Fruit fly (Drosophila melanogaster) whole organism, embryonic: ENCODE measurements around the gene CG15027.

Experiments used
- Aef1 ChIP-seq: fragments of 200-800 bp; sonication (Bioruptor generic); IDR thresholded peaks from 3 replicates; pipeline ENCODE4 v1.3.6; 2022; ENCODE audit warnings: missing biosample characterization, missing genetic modification characterization
- B-H1 ChIP-seq: fragments of 200-800 bp; sonication (Bioruptor generic); IDR thresholded peaks from 3 replicates; pipeline ENCODE4 v1.3.6; 2022; ENCODE audit warnings: missing biosample characterization, missing genetic modification characterization
- B-H2 ChIP-seq: fragments of 200-800 bp; sonication (Bioruptor generic); optimal IDR thresholded peaks from 2 replicates; lab custom pipeline; 2018; ENCODE audit warnings: missing biosample characterization, mild to moderate bottlenecking, missing genetic modification characterization
- BtbVII ChIP-seq: fragments of 200-800 bp; sonication (Bioruptor generic); optimal IDR thresholded peaks from 3 replicates; lab custom pipeline; 2017; ENCODE audit warnings: missing biosample characterization, mild to moderate bottlenecking, missing genetic modification characterization
- CG11247 ChIP-seq: fragments of 200-800 bp; sonication (Bioruptor generic); IDR thresholded peaks from 2 replicates; pipeline ENCODE4 v1.3.6; 2022; ENCODE audit warnings: missing biosample characterization, missing genetic modification characterization
- CG1233 ChIP-seq: fragments of 200-800 bp; sonication (Bioruptor generic); optimal IDR thresholded peaks from 4 replicates; lab custom pipeline; 2018; ENCODE audit warnings: missing biosample characterization, mild to moderate bottlenecking, missing genetic modification characterization
- CG13287 ChIP-seq: fragments of 200-800 bp; sonication (Bioruptor generic); IDR thresholded peaks from 2 replicates; pipeline ENCODE4 v1.3.6; 2022; ENCODE audit warnings: missing biosample characterization, missing genetic modification characterization; ENCODE audit not compliant: partially characterized antibody
- CG15514 ChIP-seq: fragments of 200-800 bp; sonication (Bioruptor generic); optimal IDR thresholded peaks from 3 replicates; lab custom pipeline; 2017; ENCODE audit warnings: missing biosample characterization, missing genetic modification characterization, mild to moderate bottlenecking, moderate library complexity, missing genetic modification reagents
- CG17568 ChIP-seq: fragments of 200-800 bp; sonication (Bioruptor generic); optimal IDR thresholded peaks from 2 replicates; lab custom pipeline; 2018; ENCODE audit warnings: missing biosample characterization, mild to moderate bottlenecking, missing genetic modification characterization, moderate library complexity
- CG18011 ChIP-seq: fragments of 200-800 bp; sonication (Bioruptor generic); optimal IDR thresholded peaks from 2 replicates; lab custom pipeline; 2017; ENCODE audit warnings: missing biosample characterization, missing genetic modification characterization, mild to moderate bottlenecking, moderate library complexity, missing genotype
- CG2199 ChIP-seq: fragments of 200-800 bp; sonication (Bioruptor generic); IDR thresholded peaks from 3 replicates; pipeline ENCODE4 v1.3.6; 2022; ENCODE audit warnings: missing biosample characterization, missing genetic modification characterization
- CG2889 ChIP-seq: fragments of 200-800 bp; sonication (Bioruptor generic); IDR thresholded peaks from 3 replicates; pipeline ENCODE4 v1.3.6; 2022; ENCODE audit warnings: missing biosample characterization, missing genetic modification characterization
- CG7372 ChIP-seq: fragments of 200-800 bp; sonication (Bioruptor generic); IDR thresholded peaks from 2 replicates; pipeline ENCODE4 v1.3.6; 2022; ENCODE audit warnings: missing biosample characterization, missing genetic modification characterization
- CG9437 ChIP-seq: fragments of 200-800 bp; sonication (Bioruptor generic); optimal IDR thresholded peaks from 2 replicates; lab custom pipeline; 2018; ENCODE audit warnings: missing biosample characterization, mild to moderate bottlenecking, missing genetic modification characterization
- CG9932 ChIP-seq: fragments of 200-800 bp; sonication (Bioruptor generic); IDR thresholded peaks from 2 replicates; pipeline ENCODE4 v1.3.6; 2022; ENCODE audit warnings: missing biosample characterization, missing genetic modification characterization
- CHES-1-like ChIP-seq: fragments of 200-800 bp; sonication (Bioruptor generic); optimal IDR thresholded peaks from 2 replicates; lab custom pipeline; 2016; ENCODE audit warnings: missing biosample characterization, missing genetic modification characterization
- CTCF ChIP-seq: fragments of 200-800 bp; sonication (Bioruptor generic); optimal IDR thresholded peaks from 2 replicates; lab custom pipeline; 2017; ENCODE audit warnings: missing biosample characterization, mild to moderate bottlenecking, missing genetic modification characterization, moderate library complexity
- D ChIP-seq, 2 experiments: fragments of 200-800 bp in 1 of 2; fragments of >200 bp in 1 of 2; sonication (Bioruptor generic) in 1 of 2; optimal IDR thresholded peaks; 2 replicates in 1 of 2; 3 replicates in 1 of 2; lab custom pipeline; 2017; ENCODE audit warnings: mild to moderate bottlenecking in 1 of 2, missing biosample characterization in 1 of 2, missing genetic modification characterization in 1 of 2, missing genetic modification reagents in 1 of 2
- Doc3 ChIP-seq: fragments of 200-800 bp; sonication (Bioruptor generic); IDR thresholded peaks from 3 replicates; pipeline ENCODE4 v1.3.6; 2022; ENCODE audit warnings: missing biosample characterization, missing genetic modification characterization; ENCODE audit not compliant: partially characterized antibody
- Ets97D ChIP-seq: fragments of 200-800 bp; sonication (Bioruptor generic); optimal IDR thresholded peaks from 3 replicates; lab custom pipeline; 2016; ENCODE audit warnings: missing biosample characterization, missing genetic modification characterization
- Hmr ChIP-seq: fragments of 200-800 bp; sonication (Bioruptor generic); optimal IDR thresholded peaks from 3 replicates; lab custom pipeline; 2017; ENCODE audit warnings: mild to moderate bottlenecking, missing biosample characterization, missing genetic modification reagents, missing genetic modification characterization
- Hr3 ChIP-seq: fragments of 200-800 bp; sonication (Bioruptor generic); optimal IDR thresholded peaks from 3 replicates; lab custom pipeline; 2016; ENCODE audit warnings: missing biosample characterization, missing genetic modification characterization
- Kr ChIP-seq: fragments of 200-800 bp; sonication (Bioruptor generic); optimal IDR thresholded peaks from 2 replicates; lab custom pipeline; 2017; ENCODE audit warnings: missing biosample characterization, mild to moderate bottlenecking, missing genetic modification characterization
- Lpt ChIP-seq: fragments of >200 bp; optimal IDR thresholded peaks from 2 replicates; lab custom pipeline; 2018; ENCODE audit warnings: missing biosample characterization, missing genetic modification characterization
- NC2β ChIP-seq: fragments of 200-800 bp; sonication (Bioruptor generic); optimal IDR thresholded peaks from 2 replicates; lab custom pipeline; 2016; ENCODE audit warnings: missing biosample characterization, missing genetic modification characterization
- NfI ChIP-seq: fragments of 200-800 bp; sonication (Bioruptor generic); optimal IDR thresholded peaks from 3 replicates; lab custom pipeline; 2018; ENCODE audit warnings: missing biosample characterization, mild to moderate bottlenecking, missing genetic modification characterization, moderate library complexity
- Oaz ChIP-seq: fragments of 200-800 bp; sonication (Bioruptor generic); IDR thresholded peaks from 2 replicates; pipeline ENCODE4 v1.3.6; 2022; ENCODE audit warnings: missing biosample characterization, missing genetic modification characterization
- Oli ChIP-seq: fragments of 200-800 bp; sonication (Bioruptor generic); optimal IDR thresholded peaks from 2 replicates; lab custom pipeline; 2018; ENCODE audit warnings: missing biosample characterization, mild to moderate bottlenecking, missing genetic modification characterization, moderate library complexity
- bbx ChIP-seq: fragments of 200-800 bp; sonication (Bioruptor generic); IDR thresholded peaks from 2 replicates; pipeline ENCODE4 v1.3.6; 2022; ENCODE audit warnings: missing biosample characterization, missing genetic modification characterization; ENCODE audit not compliant: partially characterized antibody
- bigmax ChIP-seq: fragments of 200-800 bp; sonication (Bioruptor generic); optimal IDR thresholded peaks from 2 replicates; lab custom pipeline; 2018; ENCODE audit warnings: missing biosample characterization, mild to moderate bottlenecking, missing genetic modification characterization
- crp ChIP-seq, 2 experiments: fragments of 200-800 bp; sonication (Bioruptor generic); optimal IDR thresholded peaks; 2 replicates in 1 of 2; 3 replicates in 1 of 2; lab custom pipeline; 2017; ENCODE audit warnings: missing biosample characterization in 2 of 2, missing genetic modification characterization in 2 of 2, mild to moderate bottlenecking in 1 of 2, moderate library complexity in 1 of 2
- danr ChIP-seq: fragments of 200-800 bp; sonication (Bioruptor generic); IDR thresholded peaks from 2 replicates; pipeline ENCODE4 v1.3.6; 2022; ENCODE audit warnings: missing biosample characterization, missing genetic modification characterization
- eve ChIP-seq, 2 experiments: fragments of >200 bp; optimal IDR thresholded peaks; 2 replicates each; lab custom pipeline; 2017; ENCODE audit warnings: missing biosample characterization in 2 of 2, missing genetic modification characterization in 2 of 2
- grn ChIP-seq: fragments of 200-800 bp; sonication (Bioruptor generic); optimal IDR thresholded peaks from 3 replicates; lab custom pipeline; 2017; ENCODE audit warnings: missing biosample characterization, missing genetic modification characterization
- hkb ChIP-seq, 2 experiments: fragments of 200-800 bp in 1 of 2; fragments of >200 bp in 1 of 2; sonication (Bioruptor generic) in 1 of 2; IDR thresholded peaks in 1 of 2; optimal IDR thresholded peaks in 1 of 2; 2 replicates each; pipeline versions ENCODE4 v1.3.6 to Lab custom; 2017 to 2022; ENCODE audit warnings: missing biosample characterization in 1 of 2, missing genetic modification characterization in 1 of 2
- lov ChIP-seq, 2 experiments: fragments of 200-800 bp in 1 of 2; fragments of >200 bp in 1 of 2; sonication (Bioruptor generic) in 1 of 2; IDR thresholded peaks in 1 of 2; optimal IDR thresholded peaks in 1 of 2; 2 replicates in 1 of 2; 3 replicates in 1 of 2; pipeline versions ENCODE4 v1.3.6 to Lab custom; 2017 to 2022; ENCODE audit warnings: missing biosample characterization in 1 of 2, missing genetic modification characterization in 1 of 2
- nerfin-1 ChIP-seq: fragments of 200-800 bp; sonication (Bioruptor generic); optimal IDR thresholded peaks from 3 replicates; lab custom pipeline; 2019; ENCODE audit warnings: missing biosample characterization, mild to moderate bottlenecking, missing genetic modification characterization, moderate library complexity
- p53 ChIP-seq: fragments of 200-800 bp; sonication (Bioruptor generic); optimal IDR thresholded peaks from 2 replicates; lab custom pipeline; 2016; ENCODE audit warnings: missing biosample characterization, missing genetic modification characterization
- pan ChIP-seq, 4 experiments: fragments of >200 bp in 3 of 4; fragments of 200-800 bp in 1 of 4; sonication (Bioruptor generic) in 1 of 4; optimal IDR thresholded peaks in 3 of 4; IDR thresholded peaks in 1 of 4; 2 replicates each; pipeline versions ENCODE4 v1.3.6 to Lab custom; 2017 to 2022; ENCODE audit warnings: missing biosample characterization in 2 of 4, missing genetic modification characterization in 2 of 4, mixed read lengths in 1 of 4
- prd ChIP-seq, 3 experiments: fragments of >200 bp in 2 of 3; fragments of 200-800 bp in 1 of 3; sonication (Bioruptor generic) in 1 of 3; optimal IDR thresholded peaks in 2 of 3; IDR thresholded peaks in 1 of 3; 2 replicates in 2 of 3; 3 replicates in 1 of 3; pipeline versions ENCODE4 v1.3.6 to Lab custom; 2017 to 2022; ENCODE audit warnings: missing biosample characterization in 1 of 3, missing genetic modification characterization in 1 of 3
- rib ChIP-seq: fragments of 200-800 bp; sonication (Bioruptor generic); IDR thresholded peaks from 2 replicates; pipeline ENCODE4 v1.3.6; 2022; ENCODE audit warnings: missing biosample characterization, missing genetic modification characterization
- sd ChIP-seq: fragments of 200-800 bp; sonication (Bioruptor generic); optimal IDR thresholded peaks from 3 replicates; lab custom pipeline; 2018; ENCODE audit warnings: missing biosample characterization, mild to moderate bottlenecking, missing genetic modification characterization, moderate library complexity
- sob ChIP-seq: fragments of 200-800 bp; sonication (Bioruptor generic); IDR thresholded peaks from 2 replicates; pipeline ENCODE4 v1.3.6; 2022; ENCODE audit warnings: missing biosample characterization, missing genetic modification characterization
- tna ChIP-seq: fragments of 200-800 bp; sonication (Bioruptor generic); IDR thresholded peaks from 2 replicates; pipeline ENCODE4 v1.3.6; 2022; ENCODE audit warnings: missing biosample characterization, missing genetic modification characterization; ENCODE audit not compliant: partially characterized antibody
- wor ChIP-seq: fragments of 200-800 bp; sonication (Bioruptor generic); IDR thresholded peaks from 2 replicates; pipeline ENCODE4 v1.3.6; 2022; ENCODE audit warnings: missing biosample characterization, missing genetic modification characterization
- zen ChIP-seq: fragments of 200-800 bp; sonication (Bioruptor generic); optimal IDR thresholded peaks from 3 replicates; lab custom pipeline; 2018; ENCODE audit warnings: missing biosample characterization, mild to moderate bottlenecking, missing genetic modification characterization, moderate library complexity
- zf30C ChIP-seq: fragments of 200-800 bp; sonication (Bioruptor generic); optimal IDR thresholded peaks from 3 replicates; lab custom pipeline; 2018; ENCODE audit warnings: missing biosample characterization, mild to moderate bottlenecking, missing genetic modification characterization

Gene CG15027

dm6 chrX:15066374-15067057, 19.1 kb downstream of the CG15027 start, which contains the start of the genes opm and dob (continued):
- TF ChIP-seq CHES-1-like (GFP tag; lab: Kevin White, UChicago) (no peak), Hr3 (GFP tag; lab: Kevin White, UChicago) (peak; percentile 9), Aef1 (GFP tag; lab: Robert Waterston, UW) (no peak), crp (GFP tag; optimal IDR thresholded peaks at IDR 0.05; lab: Kevin White, UChicago) (peak in 1 of 2 experiments; percentile 66), Ets97D (GFP tag; lab: Kevin White, UChicago) (peak; percentile 39), prd (optimal IDR thresholded peaks at IDR 0.05; lab: Kevin White, UChicago) (no peak), prd (GFP tag; IDR thresholded peaks at IDR 0.05; lab: Robert Waterston, UW) (0 out of 3 replicates have a peak, but pooled peaks have one; percentile 4), Oli (tag; lab: Kevin White, UChicago) (no peak), zf30C (GFP tag; lab: Kevin White, UChicago) (no peak), Oaz (no peak), hkb (optimal IDR thresholded peaks at IDR 0.05; lab: Kevin White, UChicago) (no peak), hkb (GFP tag; IDR thresholded peaks at IDR 0.05; lab: Robert Waterston, UW) (no peak), Lpt (GFP tag; lab: Kevin White, UChicago) (no peak), CG9932 (GFP tag; lab: Robert Waterston, UW) (no peak), tna (GFP tag; lab: Robert Waterston, UW) (no peak), CG2889 (GFP tag; lab: Robert Waterston, UW) (no peak), eve (GFP tag; optimal IDR thresholded peaks at IDR 0.05; lab: Kevin White, UChicago) (no peak), B-H2 (GFP tag; lab: Kevin White, UChicago) (peak; percentile 0), CTCF (GFP tag; lab: Kevin White, UChicago) (no peak), CG11247 (GFP tag; lab: Robert Waterston, UW) (no peak), CG18011 (GFP tag; lab: Kevin White, UChicago) (no peak), bigmax (GFP tag; lab: Kevin White, UChicago) (peak; percentile 27), Kr (GFP tag; lab: Kevin White, UChicago) (no peak), Doc3 (GFP tag; lab: Robert Waterston, UW) (no peak), danr (no peak), p53 (no peak), lov (optimal IDR thresholded peaks at IDR 0.05; lab: Kevin White, UChicago) (no peak), lov (GFP tag; IDR thresholded peaks at IDR 0.05; lab: Robert Waterston, UW) (no peak), grn (GFP tag; lab: Kevin White, UChicago) (no peak), nerfin-1 (no peak), zen (peak; percentile 24), pan (optimal IDR thresholded peaks at IDR 0.05; lab: Kevin White, UChicago) (no peak), pan (GFP tag; optimal IDR thresholded peaks at IDR 0.05 in 1 of 2, IDR thresholded peaks at IDR 0.05 in 1 of 2) (no peak), NC2β (GFP tag; lab: Kevin White, UChicago) (no peak), CG15514 (GFP tag; lab: Kevin White, UChicago) (peak; percentile 48), CG1233 (GFP tag; lab: Kevin White, UChicago) (no peak), CG17568 (GFP tag; lab: Kevin White, UChicago) (no peak), NfI (GFP tag; lab: Kevin White, UChicago) (no peak), Hmr (GFP tag; lab: Kevin White, UChicago) (no peak), rib (GFP tag; lab: Robert Waterston, UW) (no peak), sd (tag; lab: Kevin White, UChicago) (no peak), CG2199 (GFP tag; lab: Robert Waterston, UW) (no peak), sob (no peak), CG7372 (GFP tag; lab: Robert Waterston, UW) (no peak), BtbVII (no peak), wor (GFP tag; lab: Robert Waterston, UW) (no peak), CG13287 (GFP tag; lab: Robert Waterston, UW) (no peak), bbx (GFP tag; lab: Robert Waterston, UW) (no peak), CG9437 (GFP tag; lab: Kevin White, UChicago) (no peak), B-H1 (GFP tag; lab: Robert Waterston, UW) (no peak), D (optimal IDR thresholded peaks at IDR 0.05; lab: Kevin White, UChicago) (no peak), D (GFP tag; optimal IDR thresholded peaks at IDR 0.05; lab: Kevin White, UChicago) (no peak)
